5 fruit fly cellular contexts compared by ENCODE assay signal in genomic region chr3R:15196134-15197034, dm6.
TF ChIP-seq lines count a peak whose summit lies in the region.

Kpc1 (minus strand) TSS chr3R:15196210.
CG42542 (plus strand) TSS chr3R:15196598.

TF ChIP-seq in whole organism, adult, 20 proteins besides CTCF, POLR2A, EP300 and RAD21 (continued from another document):
- TF ChIP-seq Clk (GFP tag; optimal IDR thresholded peaks at IDR 0.05; lab: Kevin White, UChicago) (peak; percentile 78), bab1 (GFP tag; optimal IDR thresholded peaks at IDR 0.05; lab: Kevin White, UChicago) (peak; percentile 25)
TF ChIP-seq in whole organism, adult: peak in this region for 19.

TF ChIP-seq in whole organism, embryonic, 481 proteins besides CTCF, POLR2A, EP300 and RAD21 (continued from another document and continues in another):
- TF ChIP-seq kni (GFP tag; optimal IDR thresholded peaks at IDR 0.05; lab: Kevin White, UChicago): peak; percentile 39
- peak; percentile 36 for TF ChIP-seq Bdp1 (GFP tag; optimal IDR thresholded peaks at IDR 0.05; lab: Kevin White, UChicago)
- peak; percentile 66 for TF ChIP-seq ase (GFP tag; IDR thresholded peaks at IDR 0.05; lab: Robert Waterston, UW)
- TF ChIP-seq tup (GFP tag; optimal IDR thresholded peaks at IDR 0.05; lab: Kevin White, UChicago): no peak
- TF ChIP-seq CHES-1-like (GFP tag; optimal IDR thresholded peaks at IDR 0.05; lab: Kevin White, UChicago): peak; percentile 55
- peak; percentile 93 for TF ChIP-seq knrl (GFP tag; IDR thresholded peaks at IDR 0.05; lab: Robert Waterston, UW; ENCODE audit: partially characterized antibody)
- TF ChIP-seq CG16813 (GFP tag; IDR thresholded peaks at IDR 0.05; lab: Robert Waterston, UW; ENCODE audit: partially characterized antibody): peak; percentile 92
- TF ChIP-seq CG9727 (GFP tag; optimal IDR thresholded peaks at IDR 0.05; lab: Kevin White, UChicago): peak; percentile 73
- TF ChIP-seq CG9817 (tag; optimal IDR thresholded peaks at IDR 0.05; lab: Kevin White, UChicago): peak; percentile 47
- TF ChIP-seq CG18011 (GFP tag; optimal IDR thresholded peaks at IDR 0.05; lab: Kevin White, UChicago): peak; percentile 41
- TF ChIP-seq odd (GFP tag; optimal IDR thresholded peaks at IDR 0.05; lab: Kevin White, UChicago): no peak
- TF ChIP-seq CG10321 (GFP tag; IDR thresholded peaks at IDR 0.05; lab: Robert Waterston, UW): peak; percentile 86
- peak; percentile 60 for TF ChIP-seq pnt (GFP tag; optimal IDR thresholded peaks at IDR 0.05; lab: Kevin White, UChicago)
- peak; percentile 37 for TF ChIP-seq CG31388 (GFP tag; optimal IDR thresholded peaks at IDR 0.05; lab: Kevin White, UChicago)
- TF ChIP-seq Antp (GFP tag; optimal IDR thresholded peaks at IDR 0.05; lab: Kevin White, UChicago): peak; percentile 49
- TF ChIP-seq bowl (GFP tag; IDR thresholded peaks at IDR 0.05; lab: Robert Waterston, UW): 0 out of 2 replicates have a peak, but pooled peaks have one; percentile 39
- TF ChIP-seq mirr (GFP tag; optimal IDR thresholded peaks at IDR 0.05; lab: Kevin White, UChicago): peak; percentile 29
- TF ChIP-seq CG14050 (GFP tag; IDR thresholded peaks at IDR 0.05; lab: Robert Waterston, UW): peak; percentile 34; the same call in 2 of the 3 replicates
- TF ChIP-seq dimm (GFP tag; IDR thresholded peaks at IDR 0.05; lab: Robert Waterston, UW): no peak
- peak; percentile 83 for TF ChIP-seq CG4617 (GFP tag; optimal IDR thresholded peaks at IDR 0.05; lab: Kevin White, UChicago; ENCODE audit: borderline replicate concordance)
- peak; percentile 79 for TF ChIP-seq CG3847 (GFP tag; IDR thresholded peaks at IDR 0.05; lab: Robert Waterston, UW)
- no peak for TF ChIP-seq CG10147 (GFP tag; optimal IDR thresholded peaks at IDR 0.05; lab: Kevin White, UChicago)
- no peak for TF ChIP-seq ro (GFP tag; IDR thresholded peaks at IDR 0.05; lab: Robert Waterston, UW)
- TF ChIP-seq CG10209 (GFP tag; optimal IDR thresholded peaks at IDR 0.05; lab: Kevin White, UChicago): peak; percentile 66
- TF ChIP-seq tll (GFP tag; optimal IDR thresholded peaks at IDR 0.05; lab: Kevin White, UChicago): peak in 1 of 2 experiments; percentile 86
- TF ChIP-seq CG32767 (GFP tag; IDR thresholded peaks at IDR 0.05; lab: Robert Waterston, UW): peak; percentile 62; the same call in 1 of the 2 replicates
- TF ChIP-seq lbe (GFP tag; optimal IDR thresholded peaks at IDR 0.05; lab: Kevin White, UChicago): no peak
- peak; percentile 81 for TF ChIP-seq slbo (GFP tag; IDR thresholded peaks at IDR 0.05; lab: Robert Waterston, UW)
- no peak for TF ChIP-seq Asciz (GFP tag; optimal IDR thresholded peaks at IDR 0.05; lab: Kevin White, UChicago)
- no peak for TF ChIP-seq gsb (GFP tag; IDR thresholded peaks at IDR 0.05; lab: Robert Waterston, UW)
- no peak for TF ChIP-seq Drgx (GFP tag; IDR thresholded peaks at IDR 0.05; lab: Robert Waterston, UW)

TF ChIP-seq in whole organism, prepupa, 60 proteins besides CTCF, POLR2A, EP300 and RAD21 (continued from another document and continues in another):
- TF ChIP-seq ss (GFP tag; optimal IDR thresholded peaks at IDR 0.05; lab: Kevin White, UChicago) (peak in 1 of 2 experiments; percentile 32), CG9139 (GFP tag; optimal IDR thresholded peaks at IDR 0.05; lab: Kevin White, UChicago) (no peak), fd59A (GFP tag; optimal IDR thresholded peaks at IDR 0.05; lab: Kevin White, UChicago) (peak; percentile 52), Eip75B (GFP tag; optimal IDR thresholded peaks at IDR 0.05; lab: Kevin White, UChicago) (peak; percentile 67), CG1621 (tag; optimal IDR thresholded peaks at IDR 0.05; lab: Kevin White, UChicago) (peak; percentile 3), Blimp-1 (GFP tag; optimal IDR thresholded peaks at IDR 0.05; lab: Kevin White, UChicago) (peak; percentile 86), Hr38 (GFP tag; optimal IDR thresholded peaks at IDR 0.05; lab: Kevin White, UChicago) (no peak), pdm3 (GFP tag; optimal IDR thresholded peaks at IDR 0.05; lab: Kevin White, UChicago) (peak; percentile 83), CG4318 (GFP tag; optimal IDR thresholded peaks at IDR 0.05; lab: Kevin White, UChicago) (no peak), Eip93F (GFP tag; optimal IDR thresholded peaks at IDR 0.05; lab: Kevin White, UChicago) (peak; percentile 32), Met (GFP tag; optimal IDR thresholded peaks at IDR 0.05; lab: Kevin White, UChicago) (peak; percentile 81), OdsH (GFP tag; optimal IDR thresholded peaks at IDR 0.05; lab: Kevin White, UChicago) (peak; percentile 54), lz (GFP tag; optimal IDR thresholded peaks at IDR 0.05; lab: Kevin White, UChicago) (peak; percentile 84), Eip78C (GFP tag; lab: Kevin White, UChicago) (peak; percentile 59), CG3032 (tag; optimal IDR thresholded peaks at IDR 0.05; lab: Kevin White, UChicago) (no peak), acj6 (GFP tag; optimal IDR thresholded peaks at IDR 0.05; lab: Kevin White, UChicago) (peak; percentile 79), CG11294 (GFP tag; IDR thresholded peaks at IDR 0.05; lab: Robert Waterston, UW) (no peak), CG10631 (GFP tag; optimal IDR thresholded peaks at IDR 0.05; lab: Kevin White, UChicago) (peak; percentile 75), topi (GFP tag; optimal IDR thresholded peaks at IDR 0.05; lab: Kevin White, UChicago) (peak; percentile 74), salr (GFP tag; optimal IDR thresholded peaks at IDR 0.05; lab: Kevin White, UChicago) (peak; percentile 36 to 53), CG32006 (GFP tag; optimal IDR thresholded peaks at IDR 0.05; lab: Kevin White, UChicago) (peak; percentile 72), CG31627 (GFP tag; optimal IDR thresholded peaks at IDR 0.05; lab: Kevin White, UChicago) (peak; percentile 80), Gug (GFP tag; IDR thresholded peaks at IDR 0.05; lab: Robert Waterston, UW) (peak; percentile 13; the same call in 1 of the 2 replicates), spab (GFP tag; optimal IDR thresholded peaks at IDR 0.05; lab: Kevin White, UChicago) (no peak), esn (GFP tag; optimal IDR thresholded peaks at IDR 0.05; lab: Kevin White, UChicago) (peak; percentile 80), CG3919 (GFP tag; optimal IDR thresholded peaks at IDR 0.05; lab: Kevin White, UChicago) (peak; percentile 73), vri (GFP tag; optimal IDR thresholded peaks at IDR 0.05; lab: Kevin White, UChicago) (peak; percentile 59), achi (GFP tag; optimal IDR thresholded peaks at IDR 0.05; lab: Kevin White, UChicago) (peak; percentile 71), CG6276 (GFP tag; optimal IDR thresholded peaks at IDR 0.05; lab: Kevin White, UChicago) (no peak), CG16779 (tag; optimal IDR thresholded peaks at IDR 0.05; lab: Kevin White, UChicago) (no peak), Hr4 (GFP tag; optimal IDR thresholded peaks at IDR 0.05; lab: Kevin White, UChicago) (peak; percentile 81), CG6808 (GFP tag; optimal IDR thresholded peaks at IDR 0.05; lab: Kevin White, UChicago) (peak; percentile 2), Sox15 (GFP tag; optimal IDR thresholded peaks at IDR 0.05; lab: Kevin White, UChicago) (peak; percentile 57), CG34406 (GFP tag; optimal IDR thresholded peaks at IDR 0.05; lab: Kevin White, UChicago) (peak; percentile 63)

TF ChIP-seq in whole organism, pupa, 21 proteins besides CTCF, POLR2A, EP300 and RAD21 (continued from another document):
- no peak; the same call in none of the 2 replicates for TF ChIP-seq Ets98B (GFP tag; IDR thresholded peaks at IDR 0.05; lab: Robert Waterston, UW)

TF ChIP-seq in whole organism, wandering third instar larva, 38 proteins besides CTCF, POLR2A, EP300 and RAD21 (continued from another document):
- TF ChIP-seq Dif (GFP tag; optimal IDR thresholded peaks at IDR 0.05; lab: Kevin White, UChicago; ENCODE audit: partially characterized antibody) (peak; percentile 19), pan (optimal IDR thresholded peaks at IDR 0.05; lab: Kevin White, UChicago) (no peak), rgr (GFP tag; optimal IDR thresholded peaks at IDR 0.05; lab: Kevin White, UChicago) (peak; percentile 83), HLH106 (tag; optimal IDR thresholded peaks at IDR 0.05; lab: Kevin White, UChicago) (peak; percentile 60), br (GFP tag; optimal IDR thresholded peaks at IDR 0.05; lab: Kevin White, UChicago) (peak; percentile 74), fru (GFP tag; optimal IDR thresholded peaks at IDR 0.05; lab: Kevin White, UChicago) (peak; percentile 77), psq (GFP tag; optimal IDR thresholded peaks at IDR 0.05; lab: Kevin White, UChicago) (peak; percentile 69), dl (GFP tag; optimal IDR thresholded peaks at IDR 0.05; lab: Kevin White, UChicago; ENCODE audit: insufficient read depth in 1 of 2, partially characterized antibody in 2 of 2) (peak in 1 of 2 experiments; percentile 6), Dfd (GFP tag; optimal IDR thresholded peaks at IDR 0.05; lab: Kevin White, UChicago) (no peak), Hr83 (GFP tag; optimal IDR thresholded peaks at IDR 0.05; lab: Kevin White, UChicago; ENCODE audit: poor library complexity, severe bottlenecking) (peak; percentile 93), Hnf4 (GFP tag; optimal IDR thresholded peaks at IDR 0.05; lab: Kevin White, UChicago) (peak; percentile 92), woc (GFP tag; optimal IDR thresholded peaks at IDR 0.05; lab: Kevin White, UChicago) (peak; percentile 95), GATAd (GFP tag; optimal IDR thresholded peaks at IDR 0.05; lab: Kevin White, UChicago) (peak; percentile 74), ey (GFP tag; optimal IDR thresholded peaks at IDR 0.05; lab: Kevin White, UChicago) (peak; percentile 82), Mio (GFP tag; optimal IDR thresholded peaks at IDR 0.05; lab: Kevin White, UChicago) (no peak), dmrt93B (GFP tag; optimal IDR thresholded peaks at IDR 0.05; lab: Kevin White, UChicago) (peak; percentile 52)
TF ChIP-seq in whole organism, wandering third instar larva: peak in this region for 28.
